Worm (Caenorhabditis elegans): ENCODE data around the gene rml-4.

ce11 chrII:4267711-4268110, 27.2 kb upstream of the rml-4 start:
- TF ChIP-seq nhr-76 (tag; optimal IDR thresholded peaks at IDR 0.05) = no peak
- no peak for TF ChIP-seq ztf-11 (tag; optimal IDR thresholded peaks at IDR 0.05)
- no peak for TF ChIP-seq blmp-1 (tag; optimal IDR thresholded peaks at IDR 0.05)
- TF ChIP-seq lin-13 (GFP tag; optimal IDR thresholded peaks at IDR 0.05) = no peak
- no peak for TF ChIP-seq irx-1 (tag; optimal IDR thresholded peaks at IDR 0.05)
- no peak for TF ChIP-seq unc-62 (GFP tag; optimal IDR thresholded peaks at IDR 0.05)
- no peak for TF ChIP-seq nhr-90 (tag; optimal IDR thresholded peaks at IDR 0.05; ENCODE audit: poor library complexity)
- TF ChIP-seq elt-3 (tag; optimal IDR thresholded peaks at IDR 0.05) = no peak
- TF ChIP-seq ces-1 (GFP tag; optimal IDR thresholded peaks at IDR 0.05) = no peak
- no peak for TF ChIP-seq nhr-77 (tag; optimal IDR thresholded peaks at IDR 0.05)

Measured in whole organism, L1 larva.